Worm (Caenorhabditis elegans): Measurements from ENCODE around the gene atfs-1.
"Not testable (repeated sequence)": the region's sequence is repeated elsewhere in the genome, so short reads cannot be mapped to it uniquely, and the experiment has no call there.

The atfs-1 gene

DNA sequence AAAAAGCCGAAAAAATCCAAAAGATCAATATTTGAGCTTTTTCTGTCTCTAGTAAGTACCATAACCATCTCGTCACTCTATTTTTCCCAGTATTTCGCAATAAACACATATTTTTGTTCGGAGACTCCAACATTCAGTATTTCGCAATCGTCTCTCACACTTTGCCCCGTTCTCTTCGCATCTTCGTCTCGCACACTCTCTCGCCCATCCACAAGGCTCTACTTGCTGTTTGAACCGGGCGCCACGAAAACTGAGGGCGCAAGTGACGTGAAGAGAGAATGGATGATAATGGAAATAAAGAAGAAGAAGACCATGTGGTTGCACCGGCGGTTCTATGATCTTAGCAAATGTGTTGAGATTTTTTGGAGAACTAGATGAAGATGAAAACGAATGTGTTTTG, 6.6 kb downstream of the atfs-1 start (continued):
- TF ChIP-seq mdl-1 (tag; optimal IDR thresholded peaks at IDR 0.05) (peak; percentile 58), hmg-11 (tag; optimal IDR thresholded peaks at IDR 0.05) (peak; percentile 83), jun-1 (tag; optimal IDR thresholded peaks at IDR 0.05) (peak; percentile 93), sea-2 (GFP tag; optimal IDR thresholded peaks at IDR 0.05) (peak; percentile 83), elt-2 (tag; optimal IDR thresholded peaks at IDR 0.05) (peak; percentile 85), snpc-4 (tag; optimal IDR thresholded peaks at IDR 0.05) (peak; percentile 67), elt-3 (tag; optimal IDR thresholded peaks at IDR 0.05) (peak in 2 of 3 experiments; percentile 81 to 84), ceh-82 (tag; optimal IDR thresholded peaks at IDR 0.05) (peak; percentile 49), lin-15B (tag; optimal IDR thresholded peaks at IDR 0.05) (peak; percentile 83), nhr-77 (tag; optimal IDR thresholded peaks at IDR 0.05) (no peak), ZK546.5 (tag; optimal IDR thresholded peaks at IDR 0.05) (no peak), elt-1 (tag; optimal IDR thresholded peaks at IDR 0.05) (peak; percentile 40), zag-1 (tag; optimal IDR thresholded peaks at IDR 0.05) (no peak), nhr-23 (tag; optimal IDR thresholded peaks at IDR 0.05) (peak; percentile 82), lsy-12 (tag; optimal IDR thresholded peaks at IDR 0.05) (peak; percentile 85), daf-12 (tag; optimal IDR thresholded peaks at IDR 0.05) (no peak), ama-1 (optimal IDR thresholded peaks at IDR 0.05) (no peak), ceh-28 (tag; optimal IDR thresholded peaks at IDR 0.05) (peak; percentile 87), unc-39 (tag; optimal IDR thresholded peaks at IDR 0.05) (no peak), unc-62 (GFP tag; optimal IDR thresholded peaks at IDR 0.05) (peak; percentile 92), nhr-25 (tag; optimal IDR thresholded peaks at IDR 0.05) (peak; percentile 91)

DNA sequence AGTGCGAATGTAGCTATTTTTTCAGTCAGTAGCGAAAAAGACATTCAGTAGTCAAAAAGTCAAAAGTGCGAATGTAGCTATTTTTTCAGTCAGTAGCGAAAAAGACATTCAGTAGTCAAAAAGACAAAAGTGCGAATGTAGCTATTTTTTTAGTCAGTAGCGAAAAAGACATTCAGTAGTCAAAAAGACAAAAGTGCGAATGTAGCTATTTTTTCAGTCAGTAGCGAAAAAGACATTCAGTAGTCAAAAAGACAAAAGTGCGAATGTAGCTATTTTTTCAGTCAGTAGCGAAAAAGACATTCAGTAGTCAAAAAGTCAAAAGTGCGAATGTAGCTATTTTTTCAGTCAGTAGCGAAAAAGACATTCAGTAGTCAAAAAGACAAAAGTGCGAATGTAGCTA, 11.8 kb downstream of the atfs-1 start, which contains the start of gene T16A9.3:
TSS of gene T16A9.3 (plus strand) at position 301 of the 400 bp plus-strand sequence.
- TF ChIP-seq egl-5 (tag; optimal IDR thresholded peaks at IDR 0.05); fkh-10 (GFP tag; optimal IDR thresholded peaks at IDR 0.05); R02D3.7 (tag; optimal IDR thresholded peaks at IDR 0.05): not testable (repeated sequence)

DNA sequence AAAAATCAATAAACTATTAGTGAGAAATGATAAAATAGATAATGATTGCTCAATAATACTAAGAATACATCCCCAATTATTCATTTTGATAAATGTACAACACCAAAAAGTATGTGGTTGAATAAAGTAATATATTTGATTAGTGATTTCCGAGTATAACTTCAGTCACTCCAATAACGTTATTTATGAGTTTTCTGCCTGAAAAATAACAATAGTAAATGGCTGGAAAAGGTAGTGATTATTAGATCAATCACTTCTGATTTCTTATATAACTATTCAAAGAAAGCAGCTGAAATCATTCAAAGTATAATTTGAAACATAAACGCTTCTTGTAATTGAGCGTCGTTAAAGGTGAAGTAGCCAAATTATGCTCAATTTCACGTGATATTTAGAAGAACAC, 17.3 kb downstream of the atfs-1 start, which contains the start of gene str-230:
TSS of gene str-230 (minus strand) at position 101 of the 400 bp plus-strand sequence.
- no peak for TF ChIP-seq elt-2 (tag; optimal IDR thresholded peaks at IDR 0.05)
- no peak for TF ChIP-seq nhr-12 (tag; optimal IDR thresholded peaks at IDR 0.05)

ce11 chrV:14212813-14213212, 19.4 kb downstream of the atfs-1 start:
- TF ChIP-seq elt-3 (tag; optimal IDR thresholded peaks at IDR 0.05), result peak in 1 of 3 experiments; percentile 17
- TF ChIP-seq fkh-2 (tag; optimal IDR thresholded peaks at IDR 0.05), result no peak
- peak; percentile 15 for TF ChIP-seq nhr-43 (tag; optimal IDR thresholded peaks at IDR 0.05; ENCODE audit: poor library complexity, severe bottlenecking)
- TF ChIP-seq unc-39 (tag; optimal IDR thresholded peaks at IDR 0.05), result no peak
- peak; percentile 11 for TF ChIP-seq nhr-25 (tag; optimal IDR thresholded peaks at IDR 0.05)
- peak; percentile 88 for TF ChIP-seq elt-2 (tag; optimal IDR thresholded peaks at IDR 0.05)
- peak; percentile 52 for TF ChIP-seq jun-1 (tag; optimal IDR thresholded peaks at IDR 0.05)
- TF ChIP-seq pqm-1 (tag; optimal IDR thresholded peaks at IDR 0.05), result peak; percentile 77

DNA sequence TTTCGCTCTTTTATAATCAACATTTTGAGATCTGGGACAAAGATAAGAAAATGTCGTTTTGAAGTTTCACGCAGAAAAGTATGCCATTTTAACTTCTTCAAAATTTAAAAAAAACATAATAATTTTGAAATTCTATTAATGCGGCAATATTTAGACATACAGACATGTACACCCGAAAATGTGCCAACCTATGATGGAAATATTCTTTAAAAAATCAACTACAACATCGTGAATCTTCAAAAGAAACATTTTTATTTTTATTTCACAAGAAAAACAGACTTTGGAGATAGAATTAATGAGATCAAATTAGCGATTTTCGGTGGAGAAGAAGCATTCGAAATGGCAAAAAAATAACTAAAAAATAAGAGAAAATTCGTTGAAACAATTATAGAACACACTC, 21.6 kb downstream of the atfs-1 start, which contains the start of gene T16A9.5:
TSS of gene T16A9.5 (minus strand) at position 101 of the 400 bp plus-strand sequence.
- TF ChIP-seq skn-1 (tag; optimal IDR thresholded peaks at IDR 0.05) (no peak), nhr-67 (tag; optimal IDR thresholded peaks at IDR 0.05) (no peak)

ce11 chrV:14223141-14223540, 29.7 kb downstream of the atfs-1 start:
- TF ChIP-seq nhr-237 (tag; optimal IDR thresholded peaks at IDR 0.05) (no peak), unc-62 (GFP tag; optimal IDR thresholded peaks at IDR 0.05) (no peak), nhr-77 (tag; optimal IDR thresholded peaks at IDR 0.05) (no peak), nhr-43 (tag; optimal IDR thresholded peaks at IDR 0.05; ENCODE audit: poor library complexity, severe bottlenecking) (no peak), daf-12 (tag; optimal IDR thresholded peaks at IDR 0.05) (no peak), ceh-28 (tag; optimal IDR thresholded peaks at IDR 0.05) (no peak), ZK546.5 (tag; optimal IDR thresholded peaks at IDR 0.05) (no peak), elt-1 (tag; optimal IDR thresholded peaks at IDR 0.05) (no peak), aly-2 (tag; optimal IDR thresholded peaks at IDR 0.05) (no peak), lsy-12 (tag; optimal IDR thresholded peaks at IDR 0.05) (no peak), ama-1 (optimal IDR thresholded peaks at IDR 0.05) (no peak), mml-1 (tag; optimal IDR thresholded peaks at IDR 0.05) (no peak), egl-5 (tag; optimal IDR thresholded peaks at IDR 0.05) (no peak), skn-1 (tag; optimal IDR thresholded peaks at IDR 0.05) (no peak)

Data from whole organism, L3 larva.